Worm (Caenorhabditis elegans) whole organism, L4 larva: Measurements from ENCODE around the gene C30G7.5.

ENCODE experiments used
- F49E8.2 ChIP-seq: sonication (generic microtip); optimal IDR thresholded peaks from 2 replicates; lab custom pipeline; 2016; ENCODE audit warnings: missing compliant biosample characterization, mild to moderate bottlenecking, missing genetic modification characterization, borderline replicate concordance
- R02D3.7 ChIP-seq: fragments of 150-350 bp; sonication (generic microtip); optimal IDR thresholded peaks from 3 replicates; lab custom pipeline; 2014; ENCODE audit warnings: missing biosample characterization, missing genetic modification characterization
- T26A8.4 ChIP-seq: fragments of 200-800 bp; sonication (Bioruptor generic); IDR thresholded peaks from 2 replicates; pipeline ENCODE4 v1.3.6; 2022; ENCODE audit warnings: missing genetic modification characterization, missing compliant biosample characterization
- Y48G9A.11 ChIP-seq: fragments of 200-800 bp; sonication (Bioruptor generic); IDR thresholded peaks from 2 replicates; pipeline ENCODE4 v1.3.6; 2022; ENCODE audit warnings: missing genetic modification reagents, missing genetic modification characterization, missing compliant biosample characterization
- Y5F2A.4 ChIP-seq: fragments of 200-800 bp; sonication (Bioruptor generic); optimal IDR thresholded peaks from 2 replicates; lab custom pipeline; 2018; ENCODE audit warnings: mild to moderate bottlenecking, missing genetic modification characterization, missing compliant biosample characterization
- ZK546.5 ChIP-seq, 2 experiments: sonication (generic microtip); optimal IDR thresholded peaks; 2 replicates each; lab custom pipeline; 2017; ENCODE audit warnings: missing biosample characterization in 2 of 2, missing genetic modification characterization in 2 of 2
- aha-1 ChIP-seq: fragments of 150-350 bp; peaks from one replicate; lab custom pipeline; 2014; ENCODE audit warnings: missing biosample characterization, missing genetic modification characterization
- aly-2 ChIP-seq: sonication (generic microtip); optimal IDR thresholded peaks from 2 replicates; lab custom pipeline; 2018; ENCODE audit warnings: missing biosample characterization, missing genetic modification characterization
- ama-1 ChIP-seq: fragments of 150-350 bp; optimal IDR thresholded peaks from 2 replicates; lab custom pipeline; 2014; ENCODE audit warnings: inconsistent platforms, mixed read lengths
- attf-4 ChIP-seq: sonication (generic microtip); optimal IDR thresholded peaks from 3 replicates; lab custom pipeline; 2017; ENCODE audit warnings: missing biosample characterization, missing genetic modification characterization
- ceh-28 ChIP-seq: fragments of 150-350 bp; optimal IDR thresholded peaks from 2 replicates; lab custom pipeline; 2014; ENCODE audit warnings: missing biosample characterization, missing genetic modification reagents, missing genetic modification characterization
- ceh-32 ChIP-seq: sonication (generic microtip); optimal IDR thresholded peaks from 2 replicates; lab custom pipeline; 2016; ENCODE audit warnings: mild to moderate bottlenecking, missing genetic modification characterization, missing compliant biosample characterization; ENCODE audit not compliant: poor library complexity
- ceh-44 ChIP-seq: fragments of 200-800 bp; sonication (Bioruptor generic); IDR thresholded peaks from 2 replicates; pipeline ENCODE4 v1.3.6; 2022; ENCODE audit warnings: missing genetic modification reagents, missing genetic modification characterization, missing compliant biosample characterization
- cey-2 ChIP-seq: sonication (generic microtip); optimal IDR thresholded peaks from 3 replicates; lab custom pipeline; 2017; ENCODE audit warnings: missing genetic modification characterization, mild to moderate bottlenecking, missing compliant biosample characterization, antibody characterized with exemption, borderline replicate concordance; ENCODE audit not compliant: insufficient read depth
- ctbp-1 ChIP-seq: fragments of 200-800 bp; sonication (Bioruptor generic); IDR thresholded peaks from 2 replicates; pipeline ENCODE4 v1.3.6; 2022; ENCODE audit warnings: missing genetic modification reagents, missing genetic modification characterization, missing compliant biosample characterization
- daf-12 ChIP-seq: fragments of 150-350 bp; optimal IDR thresholded peaks from 2 replicates; lab custom pipeline; 2014; ENCODE audit warnings: missing biosample characterization, missing genetic modification reagents, missing genetic modification characterization
- daf-19 ChIP-seq: fragments of 200-800 bp; sonication (Bioruptor generic); conservative IDR thresholded peaks from 2 replicates; pipeline ENCODE4 v1.3.6; 2022; ENCODE audit warnings: missing genetic modification characterization, missing compliant biosample characterization
- dmd-8 ChIP-seq: fragments of 200-800 bp; sonication (Bioruptor generic); IDR thresholded peaks from 2 replicates; pipeline ENCODE4 v1.3.6; 2022; ENCODE audit warnings: missing genetic modification characterization, missing compliant biosample characterization
- dmd-9 ChIP-seq: fragments of 200-800 bp; sonication (Bioruptor generic); IDR thresholded peaks from 2 replicates; pipeline ENCODE4 v1.3.6; 2022; ENCODE audit warnings: missing genetic modification reagents, missing genetic modification characterization, missing compliant biosample characterization
- dpl-1 ChIP-seq: fragments of 150-350 bp; optimal IDR thresholded peaks from 2 replicates; lab custom pipeline; 2014; ENCODE audit warnings: missing biosample characterization, missing genetic modification reagents, missing genetic modification characterization
- dve-1 ChIP-seq: sonication (generic microtip); optimal IDR thresholded peaks from 2 replicates; lab custom pipeline; 2017; ENCODE audit warnings: antibody characterized with exemption, mild to moderate bottlenecking, missing genetic modification characterization, missing compliant biosample characterization; ENCODE audit not compliant: insufficient read depth
- egl-27 ChIP-seq: sonication (generic microtip); optimal IDR thresholded peaks from 3 replicates; lab custom pipeline; 2017; ENCODE audit warnings: missing biosample characterization, missing genetic modification reagents, missing genetic modification characterization
- fos-1 ChIP-seq: fragments of 150-350 bp; optimal IDR thresholded peaks from 2 replicates; lab custom pipeline; 2014; ENCODE audit warnings: missing biosample characterization, missing genetic modification characterization
- gei-8 ChIP-seq: fragments of 200-800 bp; sonication (Bioruptor generic); optimal IDR thresholded peaks from 2 replicates; lab custom pipeline; 2018; ENCODE audit warnings: mild to moderate bottlenecking, missing genetic modification characterization, missing compliant biosample characterization
- hlh-30 ChIP-seq: sonication (generic microtip); optimal IDR thresholded peaks from 2 replicates; lab custom pipeline; 2017; ENCODE audit warnings: antibody characterized with exemption, mild to moderate bottlenecking, missing genetic modification characterization, missing compliant biosample characterization; ENCODE audit not compliant: insufficient read depth
- hmg-1.1 ChIP-seq: fragments of 200-800 bp; sonication (Bioruptor generic); IDR thresholded peaks from 2 replicates; pipeline ENCODE4 v1.3.6; 2022; ENCODE audit warnings: missing genetic modification reagents, missing genetic modification characterization, missing compliant biosample characterization
- lim-7 ChIP-seq: fragments of 200-800 bp; sonication (Bioruptor generic); IDR thresholded peaks from 2 replicates; pipeline ENCODE4 v1.3.6; 2022; ENCODE audit warnings: missing genetic modification characterization, missing compliant biosample characterization
- lin-38 ChIP-seq: fragments of 200-800 bp; sonication (Bioruptor generic); IDR thresholded peaks from 2 replicates; pipeline ENCODE4 v1.3.6; 2022; ENCODE audit warnings: missing genetic modification reagents, missing genetic modification characterization, missing compliant biosample characterization
- lin-39 ChIP-seq: fragments of 150-350 bp; optimal IDR thresholded peaks from 2 replicates; lab custom pipeline; 2014; ENCODE audit warnings: missing biosample characterization, missing genetic modification reagents, missing genetic modification characterization
- lir-3 ChIP-seq: sonication (generic microtip); optimal IDR thresholded peaks from 2 replicates; lab custom pipeline; 2016; ENCODE audit warnings: mild to moderate bottlenecking, missing genetic modification characterization, missing compliant biosample characterization
- mes-2 ChIP-seq: sonication (generic microtip); optimal IDR thresholded peaks from 2 replicates; lab custom pipeline; 2016; ENCODE audit warnings: missing genotype, mild to moderate bottlenecking, missing genetic modification characterization, missing compliant biosample characterization; ENCODE audit not compliant: poor library complexity, severe bottlenecking
- mxl-2 ChIP-seq: fragments of 200-800 bp; sonication (Bioruptor generic); conservative IDR thresholded peaks from 2 replicates; pipeline ENCODE4 v1.3.6; 2022; ENCODE audit warnings: missing genetic modification reagents, missing genetic modification characterization, missing compliant biosample characterization
- mxl-3 ChIP-seq: fragments of 200-800 bp; sonication (Bioruptor generic); optimal IDR thresholded peaks from 2 replicates; lab custom pipeline; 2018; ENCODE audit warnings: mild to moderate bottlenecking, missing genetic modification characterization, missing compliant biosample characterization
- nhr-102 ChIP-seq: sonication (generic microtip); optimal IDR thresholded peaks from 2 replicates; lab custom pipeline; 2016; ENCODE audit warnings: mild to moderate bottlenecking, missing genetic modification characterization, moderate library complexity, missing compliant biosample characterization
- nhr-111 ChIP-seq: fragments of 200-800 bp; sonication (Bioruptor generic); optimal IDR thresholded peaks from 2 replicates; lab custom pipeline; 2018; ENCODE audit warnings: mild to moderate bottlenecking, missing genetic modification characterization, missing compliant biosample characterization
- nhr-237 ChIP-seq: sonication (generic microtip); optimal IDR thresholded peaks from 2 replicates; lab custom pipeline; 2017; ENCODE audit warnings: missing biosample characterization, missing genetic modification characterization
- nhr-28 ChIP-seq: fragments of 150-350 bp; optimal IDR thresholded peaks from 2 replicates; lab custom pipeline; 2014; ENCODE audit warnings: missing biosample characterization, missing genetic modification characterization
- nhr-42 ChIP-seq: fragments of 200-800 bp; sonication (Bioruptor generic); IDR thresholded peaks from 2 replicates; pipeline ENCODE4 v1.3.6; 2022; ENCODE audit warnings: missing genetic modification characterization, missing compliant biosample characterization
- nhr-48 ChIP-seq: sonication (generic microtip); optimal IDR thresholded peaks from 2 replicates; lab custom pipeline; 2016; ENCODE audit warnings: mild to moderate bottlenecking, missing genetic modification characterization, missing compliant biosample characterization
- nhr-77 ChIP-seq: fragments of 150-350 bp; optimal IDR thresholded peaks from 2 replicates; lab custom pipeline; 2014; ENCODE audit warnings: missing biosample characterization, missing genetic modification characterization
- pha-4 ChIP-seq, 2 experiments: fragments of 150-350 bp in 1 of 2; fragments of 200-800 bp in 1 of 2; sonication (Bioruptor generic) in 1 of 2; IDR thresholded peaks in 1 of 2; optimal IDR thresholded peaks in 1 of 2; 2 replicates each; pipeline versions ENCODE4 v1.3.6 to Lab custom; 2014 to 2022; ENCODE audit warnings: missing genetic modification characterization in 2 of 2, missing genetic modification reagents in 2 of 2, missing biosample characterization in 1 of 2, missing compliant biosample characterization in 1 of 2
- pqm-1 ChIP-seq: sonication (generic microtip); optimal IDR thresholded peaks from 2 replicates; lab custom pipeline; 2017; ENCODE audit warnings: missing biosample characterization, missing genetic modification characterization
- set-16 ChIP-seq: fragments of 200-800 bp; sonication (Bioruptor generic); IDR thresholded peaks from 2 replicates; pipeline ENCODE4 v1.3.6; 2022; ENCODE audit warnings: missing genetic modification reagents, missing genetic modification characterization, missing compliant biosample characterization
- skn-1 ChIP-seq: fragments of 150-350 bp; optimal IDR thresholded peaks from 2 replicates; lab custom pipeline; 2014; ENCODE audit warnings: missing biosample characterization, missing genetic modification characterization
- tra-1 ChIP-seq: fragments of 200-800 bp; sonication (Bioruptor generic); IDR thresholded peaks from 2 replicates; pipeline ENCODE4 v1.3.6; 2022; ENCODE audit warnings: missing genetic modification reagents, missing genetic modification characterization, missing compliant biosample characterization
- unc-39 ChIP-seq: sonication (generic microtip); optimal IDR thresholded peaks from 2 replicates; lab custom pipeline; 2017; ENCODE audit warnings: missing biosample characterization, missing genetic modification characterization
- zfp-2 ChIP-seq: sonication (generic microtip); optimal IDR thresholded peaks from 2 replicates; lab custom pipeline; 2016; ENCODE audit warnings: mild to moderate bottlenecking, missing genetic modification characterization, missing compliant biosample characterization
- zfp-3 ChIP-seq: fragments of 200-800 bp; sonication (Bioruptor generic); conservative IDR thresholded peaks from 2 replicates; pipeline ENCODE4 v1.3.6; 2022; ENCODE audit warnings: missing genetic modification reagents, missing genetic modification characterization, missing compliant biosample characterization
- zip-11 ChIP-seq: fragments of 200-800 bp; sonication (Bioruptor generic); IDR thresholded peaks from 2 replicates; pipeline ENCODE4 v1.3.6; 2022; ENCODE audit warnings: missing genetic modification characterization, missing compliant biosample characterization
- ztf-11 ChIP-seq: fragments of 150-350 bp; optimal IDR thresholded peaks from 2 replicates; lab custom pipeline; 2014; ENCODE audit warnings: missing biosample characterization, missing genetic modification characterization
- ztf-7 ChIP-seq: fragments of 150-350 bp; optimal IDR thresholded peaks from 2 replicates; lab custom pipeline; 2014; ENCODE audit warnings: missing biosample characterization, missing genetic modification characterization

C30G7.5 gene

ce11 chrV:15002184-15002690 is 47.7 kb upstream of the C30G7.5 start, which contains the start of the genes fib-1 and mut-15 (continued):
- TF ChIP-seq nhr-28 (tag; lab: Kevin White, UChicago), result peak; percentile 74
- no peak for TF ChIP-seq ama-1 (lab: Kevin White, UChicago)
- TF ChIP-seq aly-2 (tag; lab: Kevin White, UChicago), result no peak
- TF ChIP-seq pha-4 (GFP tag; IDR thresholded peaks at IDR 0.05; lab: Robert Waterston, UW), result peak; percentile 63; the same call in 1 of the 2 replicates
- peak; percentile 27 for TF ChIP-seq pha-4 (tag; optimal IDR thresholded peaks at IDR 0.05; lab: Kevin White, UChicago)
- TF ChIP-seq daf-19 (GFP tag; lab: Robert Waterston, UW), result peak; percentile 58; the same call in 1 of the 2 replicates
- TF ChIP-seq lim-7 (GFP tag; lab: Robert Waterston, UW), result no peak
- no peak for TF ChIP-seq zfp-3
- peak; percentile 75 for TF ChIP-seq ceh-44
- no peak for TF ChIP-seq set-16 (GFP tag; lab: Robert Waterston, UW)
- TF ChIP-seq R02D3.7 (tag; lab: Kevin White, UChicago), result no peak
- no peak for TF ChIP-seq nhr-237 (tag; lab: Kevin White, UChicago)
- TF ChIP-seq fos-1 (tag; lab: Kevin White, UChicago), result no peak
- TF ChIP-seq pqm-1 (tag; lab: Kevin White, UChicago), result no peak
- no peak for TF ChIP-seq nhr-111 (GFP tag; lab: Kevin White, UChicago)
- peak; percentile 67 for TF ChIP-seq tra-1 (GFP tag; lab: Robert Waterston, UW)
- no peak for TF ChIP-seq ceh-32 (tag; lab: Kevin White, UChicago)
- TF ChIP-seq nhr-77 (tag; lab: Kevin White, UChicago), result peak; percentile 94
- TF ChIP-seq dpl-1 (GFP tag; lab: Kevin White, UChicago), result peak; percentile 81
- TF ChIP-seq lin-38 (GFP tag; lab: Robert Waterston, UW), result peak; percentile 99
- no peak for TF ChIP-seq lin-39 (tag; lab: Kevin White, UChicago)
- peak; percentile 71 for TF ChIP-seq ceh-28
- no peak for TF ChIP-seq ztf-7
- no peak for TF ChIP-seq dmd-8 (GFP tag; lab: Robert Waterston, UW)
- peak; percentile 77 for TF ChIP-seq hlh-30 (tag; lab: Kevin White, UChicago)
- peak; percentile 86 for TF ChIP-seq hmg-1.1 (GFP tag; lab: Robert Waterston, UW)
- peak; percentile 96 for TF ChIP-seq mes-2 (tag; lab: Kevin White, UChicago)
- TF ChIP-seq skn-1 (tag; lab: Kevin White, UChicago), result no peak
- TF ChIP-seq mxl-3, result peak; percentile 78
- no peak for TF ChIP-seq zip-11
- no peak for TF ChIP-seq gei-8 (GFP tag; lab: Kevin White, UChicago)
- peak; percentile 54 for TF ChIP-seq egl-27
- no peak for TF ChIP-seq cey-2 (tag; lab: Kevin White, UChicago)
- TF ChIP-seq ZK546.5 (tag; optimal IDR thresholded peaks at IDR 0.05; lab: Kevin White, UChicago), result no peak
- no peak for TF ChIP-seq lir-3 (tag; lab: Kevin White, UChicago)
- TF ChIP-seq Y5F2A.4 (GFP tag; lab: Kevin White, UChicago), result no peak
- no peak for TF ChIP-seq daf-12
- TF ChIP-seq dve-1 (tag; lab: Kevin White, UChicago), result peak; percentile 89
- TF ChIP-seq nhr-102, result peak; percentile 80
- TF ChIP-seq nhr-48 (tag; lab: Kevin White, UChicago), result peak; percentile 44
- TF ChIP-seq attf-4, result no peak
- TF ChIP-seq dmd-9 (GFP tag; lab: Robert Waterston, UW), result peak; percentile 78; the same call in 1 of the 2 replicates
- peak; percentile 87 for TF ChIP-seq Y48G9A.11
- peak; percentile 24 for TF ChIP-seq aha-1
- TF ChIP-seq nhr-42 (GFP tag; lab: Robert Waterston, UW), result peak; percentile 89; the same call in 1 of the 2 replicates
- TF ChIP-seq zfp-2, result peak; percentile 69
- TF ChIP-seq ctbp-1 (GFP tag; lab: Robert Waterston, UW), result peak; percentile 72
- no peak for TF ChIP-seq ztf-11 (tag; lab: Kevin White, UChicago)
- TF ChIP-seq T26A8.4 (GFP tag; lab: Robert Waterston, UW), result peak; percentile 71; the same call in 1 of the 2 replicates
- no peak for TF ChIP-seq mxl-2
- TF ChIP-seq F49E8.2 (tag; lab: Kevin White, UChicago), result peak; percentile 48
- no peak for TF ChIP-seq unc-39
